Fruit fly (Drosophila melanogaster): Measurements from ENCODE around the gene CG11857.

CG11857 gene

dm6 chr3R:25232271-25232989 lies 26.3 kb upstream of the CG11857 start, which contains the start of gene Cad96Cb (continued):
- peak; percentile 76 for TF ChIP-seq CG8359 (GFP tag; optimal IDR thresholded peaks at IDR 0.05; ENCODE audit: borderline replicate concordance)
- no peak for TF ChIP-seq CG2889 (GFP tag; IDR thresholded peaks at IDR 0.05)
- peak; percentile 70 for TF ChIP-seq CG6654 (GFP tag; optimal IDR thresholded peaks at IDR 0.05)
- no peak for TF ChIP-seq CG17612 (GFP tag; IDR thresholded peaks at IDR 0.05)
- peak; percentile 65 for TF ChIP-seq sisA (GFP tag; IDR thresholded peaks at IDR 0.05)
- TF ChIP-seq fd3F (GFP tag; optimal IDR thresholded peaks at IDR 0.05), result peak; percentile 24
- no peak for TF ChIP-seq prd (optimal IDR thresholded peaks at IDR 0.05)
- TF ChIP-seq prd (GFP tag; IDR thresholded peaks at IDR 0.05), result peak; percentile 75
- peak; percentile 78; the same call in 1 of the 2 replicates for TF ChIP-seq Drgx (GFP tag; IDR thresholded peaks at IDR 0.05)
- peak; percentile 38 for TF ChIP-seq jing (GFP tag; optimal IDR thresholded peaks at IDR 0.05)
- TF ChIP-seq jigr1 (GFP tag; IDR thresholded peaks at IDR 0.05), result 0 out of 3 replicates have a peak, but pooled peaks have one; percentile 15
- TF ChIP-seq CG31365 (tag; optimal IDR thresholded peaks at IDR 0.05), result no peak
- peak; percentile 40 for TF ChIP-seq CG14965 (GFP tag; optimal IDR thresholded peaks at IDR 0.05; ENCODE audit: borderline replicate concordance)
- TF ChIP-seq tgo (GFP tag; IDR thresholded peaks at IDR 0.05), result peak; percentile 64
- peak; percentile 84 for TF ChIP-seq CG1529 (GFP tag; optimal IDR thresholded peaks at IDR 0.05)
- TF ChIP-seq CG1233 (GFP tag; optimal IDR thresholded peaks at IDR 0.05), result peak; percentile 85
- TF ChIP-seq D19B (GFP tag; optimal IDR thresholded peaks at IDR 0.05), result peak; percentile 31
- no peak for TF ChIP-seq nerfin-2 (GFP tag; IDR thresholded peaks at IDR 0.05; ENCODE audit: partially characterized antibody)
- peak; percentile 28 for TF ChIP-seq CG4282 (GFP tag; optimal IDR thresholded peaks at IDR 0.05)
- no peak for TF ChIP-seq NFAT (GFP tag; IDR thresholded peaks at IDR 0.05)
- TF ChIP-seq hbn (GFP tag; IDR thresholded peaks at IDR 0.05; ENCODE audit: partially characterized antibody), result no peak
- no peak for TF ChIP-seq MESR4 (GFP tag; optimal IDR thresholded peaks at IDR 0.05)
- peak; percentile 94 for TF ChIP-seq CG10979 (tag; optimal IDR thresholded peaks at IDR 0.05)
- peak; percentile 62 for TF ChIP-seq NC2α (GFP tag; optimal IDR thresholded peaks at IDR 0.05)
- TF ChIP-seq CG14050 (GFP tag; IDR thresholded peaks at IDR 0.05), result peak; percentile 43; the same call in 1 of the 3 replicates
- TF ChIP-seq pros (GFP tag; optimal IDR thresholded peaks at IDR 0.05), result no peak
- TF ChIP-seq Jarid2 (GFP tag; optimal IDR thresholded peaks at IDR 0.05), result peak; percentile 53
- no peak for TF ChIP-seq Lim3 (GFP tag; IDR thresholded peaks at IDR 0.05)
- peak; percentile 28 for TF ChIP-seq HmgD (GFP tag; optimal IDR thresholded peaks at IDR 0.05)
- no peak for TF ChIP-seq bigmax (GFP tag; optimal IDR thresholded peaks at IDR 0.05)
- peak; percentile 78 for TF ChIP-seq Spps (tag; optimal IDR thresholded peaks at IDR 0.05)
- TF ChIP-seq CG11696 (GFP tag; IDR thresholded peaks at IDR 0.05), result peak; percentile 87
- peak; percentile 71 to 81 for TF ChIP-seq Pdp1 (GFP tag; optimal IDR thresholded peaks at IDR 0.05)
- TF ChIP-seq Atf6 (GFP tag; IDR thresholded peaks at IDR 0.05), result peak; percentile 36; the same call in 1 of the 2 replicates
- TF ChIP-seq Dref (GFP tag; IDR thresholded peaks at IDR 0.05), result no peak
- TF ChIP-seq wek (GFP tag; optimal IDR thresholded peaks at IDR 0.05), result peak; percentile 35
- TF ChIP-seq nmo (GFP tag; optimal IDR thresholded peaks at IDR 0.05), result peak; percentile 95
- TF ChIP-seq CG1602 (GFP tag; optimal IDR thresholded peaks at IDR 0.05), result peak; percentile 73
- 0 out of 3 replicates have a peak, but pooled peaks have one; percentile 41 for TF ChIP-seq CG6175 (GFP tag; IDR thresholded peaks at IDR 0.05)
- peak; percentile 70 for TF ChIP-seq NfI (GFP tag; optimal IDR thresholded peaks at IDR 0.05)
- TF ChIP-seq tup (GFP tag; optimal IDR thresholded peaks at IDR 0.05), result no peak
- TF ChIP-seq CG10366 (GFP tag; IDR thresholded peaks at IDR 0.05), result peak; percentile 30; the same call in 1 of the 2 replicates
- TF ChIP-seq Camta (GFP tag; optimal IDR thresholded peaks at IDR 0.05), result peak; percentile 86
- peak; percentile 78 for TF ChIP-seq Max (GFP tag; optimal IDR thresholded peaks at IDR 0.05)
- TF ChIP-seq CG2202 (tag; optimal IDR thresholded peaks at IDR 0.05), result peak; percentile 48
- peak in 1 of 2 experiments; percentile 85 for TF ChIP-seq Hr78 (GFP tag; optimal IDR thresholded peaks at IDR 0.05)
- TF ChIP-seq Abd-B (GFP tag; optimal IDR thresholded peaks at IDR 0.05), result peak; percentile 77
- peak; percentile 7 for TF ChIP-seq CG15514 (GFP tag; optimal IDR thresholded peaks at IDR 0.05)
